Worm (Caenorhabditis elegans) whole organism, early embryonic: ENCODE data around the gene C38C5.1.

Source experiments
- B0310.2 ChIP-seq: sonication (generic microtip); optimal IDR thresholded peaks from 2 replicates; lab custom pipeline; 2016; ENCODE audit warnings: mild to moderate bottlenecking, missing genetic modification characterization, missing compliant biosample characterization
- F13C5.2 ChIP-seq: sonication (generic microtip); optimal IDR thresholded peaks from 2 replicates; lab custom pipeline; 2017; ENCODE audit warnings: mild to moderate bottlenecking, missing genetic modification characterization, inconsistent platforms, missing compliant biosample characterization
- aly-1 ChIP-seq: sonication (generic microtip); optimal IDR thresholded peaks from 2 replicates; lab custom pipeline; 2016; ENCODE audit warnings: missing genetic modification characterization, missing compliant biosample characterization
- ama-1 ChIP-seq: fragments of 150-350 bp; optimal IDR thresholded peaks from 2 replicates; lab custom pipeline; 2014
- ceh-13 ChIP-seq: fragments of 200-800 bp; sonication (Bioruptor generic); optimal IDR thresholded peaks from 2 replicates; lab custom pipeline; 2018; ENCODE audit warnings: mild to moderate bottlenecking, missing genetic modification characterization, missing compliant biosample characterization
- ceh-36 ChIP-seq: sonication (generic microtip); optimal IDR thresholded peaks from 2 replicates; lab custom pipeline; 2016; ENCODE audit warnings: missing genetic modification characterization, inconsistent platforms, missing compliant biosample characterization
- ets-7 ChIP-seq: sonication (generic microtip); optimal IDR thresholded peaks from 2 replicates; lab custom pipeline; 2016; ENCODE audit warnings: missing genotype, missing genetic modification characterization, missing compliant biosample characterization
- flt-1 ChIP-seq: fragments of 200-800 bp; sonication (Bioruptor generic); IDR thresholded peaks from 2 replicates; pipeline ENCODE4 v1.3.6; 2022; ENCODE audit warnings: missing genetic modification characterization, missing compliant biosample characterization
- hmbx-1 ChIP-seq: sonication (generic microtip); optimal IDR thresholded peaks from 2 replicates; lab custom pipeline; 2016; ENCODE audit warnings: mild to moderate bottlenecking, missing genetic modification characterization, missing compliant biosample characterization
- hmg-4 ChIP-seq: fragments of 200-800 bp; sonication (Bioruptor generic); optimal IDR thresholded peaks from 2 replicates; lab custom pipeline; 2018; ENCODE audit warnings: mild to moderate bottlenecking, missing genetic modification characterization, missing compliant biosample characterization
- hnd-1 ChIP-seq: sonication (generic microtip); optimal IDR thresholded peaks from 2 replicates; lab custom pipeline; 2016; ENCODE audit warnings: missing genetic modification characterization, missing compliant biosample characterization
- pes-1 ChIP-seq: fragments of 200-800 bp; sonication (Bioruptor generic); IDR thresholded peaks from 2 replicates; pipeline ENCODE4 v1.3.6; 2022; ENCODE audit warnings: missing genetic modification reagents, missing genetic modification characterization, missing compliant biosample characterization
- scrt-1 ChIP-seq: fragments of 200-800 bp; sonication (Bioruptor generic); IDR thresholded peaks from 2 replicates; pipeline ENCODE4 v1.3.6; 2022; ENCODE audit warnings: missing genetic modification characterization, missing compliant biosample characterization
- sea-1 ChIP-seq: fragments of 200-800 bp; sonication (Bioruptor generic); conservative IDR thresholded peaks from 2 replicates; pipeline ENCODE4 v1.3.6; 2022; ENCODE audit warnings: missing genetic modification characterization, missing compliant biosample characterization
- tbx-11 ChIP-seq: fragments of 200-800 bp; sonication (Bioruptor generic); IDR thresholded peaks from 2 replicates; pipeline ENCODE4 v1.3.6; 2022; ENCODE audit warnings: missing genetic modification characterization, missing compliant biosample characterization
- tbx-37 ChIP-seq: fragments of 200-800 bp; sonication (Bioruptor generic); conservative IDR thresholded peaks from 2 replicates; pipeline ENCODE4 v1.3.6; 2022; ENCODE audit warnings: missing genetic modification reagents, missing genetic modification characterization, missing compliant biosample characterization
- tra-4 ChIP-seq: sonication (generic microtip); optimal IDR thresholded peaks from 2 replicates; lab custom pipeline; 2017; ENCODE audit warnings: missing genetic modification characterization, missing compliant biosample characterization

The C38C5.1 gene

DNA sequence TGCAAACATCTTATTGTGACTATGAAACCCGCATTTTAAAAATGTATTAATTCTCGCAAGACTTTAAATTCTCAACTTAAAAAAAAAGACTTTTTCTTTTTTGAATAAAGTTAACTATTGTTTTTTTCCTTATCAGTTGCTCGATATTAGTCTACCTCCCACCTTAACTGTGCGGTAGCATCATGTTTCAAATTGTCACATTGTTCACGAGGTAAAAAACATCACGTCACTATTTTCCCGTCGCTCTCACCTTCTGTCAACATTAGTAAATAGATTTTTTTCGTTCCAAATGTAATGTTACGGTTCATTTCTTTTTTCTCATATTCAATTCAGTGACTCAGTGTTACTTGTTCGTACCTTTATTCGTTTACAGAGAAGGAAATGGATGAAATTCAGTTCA is 41.5 kb upstream of the C38C5.1 start:
- TF ChIP-seq ceh-13 (GFP tag; lab: Kevin White, UChicago): no peak
- TF ChIP-seq aly-1 (tag; lab: Kevin White, UChicago): no peak
- TF ChIP-seq flt-1: no peak
- no peak for TF ChIP-seq tra-4 (tag; lab: Kevin White, UChicago)
- TF ChIP-seq hnd-1: no peak
- TF ChIP-seq B0310.2: no peak
- TF ChIP-seq tbx-37 (GFP tag; lab: Robert Waterston, UW): no peak
- no peak for TF ChIP-seq pes-1 (GFP tag; lab: Robert Waterston, UW)
- TF ChIP-seq F13C5.2 (tag; lab: Kevin White, UChicago): no peak

DNA sequence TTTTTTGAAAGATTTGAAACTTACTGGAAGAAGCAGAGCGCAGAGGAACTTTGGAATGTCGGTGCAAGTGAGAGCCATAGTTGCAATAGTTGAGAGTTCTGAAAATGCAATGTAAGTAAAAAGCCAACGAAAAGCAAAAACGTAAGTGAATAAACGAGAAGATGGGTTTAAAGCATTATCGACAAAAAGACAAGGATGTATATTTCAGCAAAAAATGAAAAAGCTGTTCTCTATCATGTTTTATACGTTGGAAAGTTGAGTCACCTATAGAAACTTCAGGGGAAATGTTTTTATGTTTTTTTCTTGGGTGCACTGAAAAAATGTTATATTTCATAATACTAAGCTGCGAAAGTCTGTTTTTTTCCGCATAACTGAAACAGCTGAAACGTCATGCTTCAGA is 40.8 kb upstream of the C38C5.1 start, which contains the start of gene T23F2.5:
T23F2.5 (minus strand) TSS at position 101 of the 400 bp plus-strand sequence.
- TF ChIP-seq hmg-4 (GFP tag; lab: Kevin White, UChicago) (no peak), hmbx-1 (no peak), flt-1 (no peak), tra-4 (tag; lab: Kevin White, UChicago) (no peak), hnd-1 (no peak), sea-1 (GFP tag; lab: Robert Waterston, UW) (no peak), tbx-11 (no peak), F13C5.2 (tag; lab: Kevin White, UChicago) (no peak), ceh-13 (GFP tag; lab: Kevin White, UChicago) (no peak)

DNA sequence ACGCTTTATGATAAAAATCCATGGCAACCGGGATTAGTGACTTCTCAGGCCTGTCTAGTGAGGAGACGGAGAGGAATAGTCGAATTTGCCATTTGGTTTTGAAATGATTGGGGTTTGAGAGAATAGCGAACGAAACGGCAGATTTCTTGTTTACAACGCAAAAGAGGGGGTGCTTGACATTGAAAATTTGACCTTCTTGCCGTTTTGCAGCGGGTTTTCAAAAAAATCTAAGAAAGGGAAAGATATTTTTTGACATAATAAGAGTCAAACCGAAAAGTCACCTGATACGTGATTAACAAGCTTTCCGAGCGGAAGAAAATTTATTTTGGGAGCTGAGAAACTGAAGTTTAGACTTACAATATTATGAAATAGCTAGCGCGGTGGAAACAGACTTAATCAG is 40.0 kb upstream of the C38C5.1 start:
- no peak for TF ChIP-seq F13C5.2 (tag; lab: Kevin White, UChicago)
- TF ChIP-seq hnd-1: no peak
- no peak for TF ChIP-seq tbx-37 (GFP tag; lab: Robert Waterston, UW)
- TF ChIP-seq tra-4 (tag; lab: Kevin White, UChicago): no peak
- TF ChIP-seq ama-1: no peak
- TF ChIP-seq sea-1 (GFP tag; lab: Robert Waterston, UW): no peak
- TF ChIP-seq hmbx-1: no peak
- TF ChIP-seq flt-1: no peak

DNA sequence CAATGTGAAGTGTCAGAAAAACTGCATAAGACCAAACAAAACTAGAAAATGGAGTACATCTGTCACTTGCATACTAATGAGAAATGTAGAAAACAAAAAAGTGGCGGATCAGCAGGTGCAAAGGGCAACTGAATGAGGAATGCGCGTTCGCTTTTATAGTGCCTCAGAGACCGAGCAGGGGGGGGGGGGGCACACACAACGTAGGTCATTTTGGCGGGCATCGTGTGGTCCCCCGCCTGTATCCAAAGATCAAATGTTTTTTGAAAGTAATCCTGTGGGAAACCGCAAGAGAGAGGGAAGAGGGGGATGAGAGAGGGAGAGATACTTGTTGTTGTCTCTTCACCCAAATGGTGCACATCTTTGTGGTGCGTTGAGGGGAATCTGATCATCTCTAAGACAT is 39.5 kb upstream of the C38C5.1 start:
- peak; percentile 30 for TF ChIP-seq aly-1 (tag; lab: Kevin White, UChicago)
- no peak for TF ChIP-seq ama-1
- TF ChIP-seq B0310.2: no peak
- no peak for TF ChIP-seq tbx-37 (GFP tag; lab: Robert Waterston, UW)
- TF ChIP-seq pes-1 (GFP tag; lab: Robert Waterston, UW): 0 out of 2 replicates have a peak, but pooled peaks have one; percentile 22
- peak; percentile 65; the same call in 1 of the 2 replicates for TF ChIP-seq sea-1 (GFP tag; lab: Robert Waterston, UW)
- peak; percentile 82 for TF ChIP-seq hmg-4 (GFP tag; lab: Kevin White, UChicago)
- TF ChIP-seq tbx-11: 0 out of 2 replicates have a peak, but pooled peaks have one; percentile 11
- TF ChIP-seq scrt-1 (GFP tag; lab: Robert Waterston, UW): no peak
- TF ChIP-seq ceh-13 (GFP tag; lab: Kevin White, UChicago): no peak
- no peak for TF ChIP-seq tra-4 (tag; lab: Kevin White, UChicago)
- no peak for TF ChIP-seq ceh-36 (tag; lab: Kevin White, UChicago)
- no peak for TF ChIP-seq hnd-1

DNA sequence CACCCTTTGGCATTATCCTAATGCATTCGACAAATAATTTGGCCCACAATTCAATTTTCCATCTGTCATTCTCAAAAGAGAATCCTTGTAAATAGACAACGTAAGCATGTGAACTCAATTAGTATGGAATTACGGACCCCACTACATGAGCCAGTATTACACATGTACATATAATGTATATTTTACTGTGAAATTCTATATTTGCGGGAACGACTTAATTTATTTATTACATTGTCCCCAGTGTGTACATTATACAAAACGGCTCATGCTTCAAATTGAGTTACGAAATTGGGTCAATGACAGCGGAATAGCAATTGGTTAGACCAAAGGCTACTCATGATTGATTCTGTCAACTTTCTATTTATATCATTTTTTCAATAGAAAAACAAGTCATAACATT is 38.3 kb upstream of the C38C5.1 start:
- TF ChIP-seq tbx-37 (GFP tag; lab: Robert Waterston, UW): no peak
- no peak for TF ChIP-seq scrt-1 (GFP tag; lab: Robert Waterston, UW)
- no peak for TF ChIP-seq hnd-1
- TF ChIP-seq tbx-11: no peak
- no peak for TF ChIP-seq aly-1 (tag; lab: Kevin White, UChicago)
- no peak for TF ChIP-seq ceh-13 (GFP tag; lab: Kevin White, UChicago)
- TF ChIP-seq pes-1 (GFP tag; lab: Robert Waterston, UW): no peak

DNA sequence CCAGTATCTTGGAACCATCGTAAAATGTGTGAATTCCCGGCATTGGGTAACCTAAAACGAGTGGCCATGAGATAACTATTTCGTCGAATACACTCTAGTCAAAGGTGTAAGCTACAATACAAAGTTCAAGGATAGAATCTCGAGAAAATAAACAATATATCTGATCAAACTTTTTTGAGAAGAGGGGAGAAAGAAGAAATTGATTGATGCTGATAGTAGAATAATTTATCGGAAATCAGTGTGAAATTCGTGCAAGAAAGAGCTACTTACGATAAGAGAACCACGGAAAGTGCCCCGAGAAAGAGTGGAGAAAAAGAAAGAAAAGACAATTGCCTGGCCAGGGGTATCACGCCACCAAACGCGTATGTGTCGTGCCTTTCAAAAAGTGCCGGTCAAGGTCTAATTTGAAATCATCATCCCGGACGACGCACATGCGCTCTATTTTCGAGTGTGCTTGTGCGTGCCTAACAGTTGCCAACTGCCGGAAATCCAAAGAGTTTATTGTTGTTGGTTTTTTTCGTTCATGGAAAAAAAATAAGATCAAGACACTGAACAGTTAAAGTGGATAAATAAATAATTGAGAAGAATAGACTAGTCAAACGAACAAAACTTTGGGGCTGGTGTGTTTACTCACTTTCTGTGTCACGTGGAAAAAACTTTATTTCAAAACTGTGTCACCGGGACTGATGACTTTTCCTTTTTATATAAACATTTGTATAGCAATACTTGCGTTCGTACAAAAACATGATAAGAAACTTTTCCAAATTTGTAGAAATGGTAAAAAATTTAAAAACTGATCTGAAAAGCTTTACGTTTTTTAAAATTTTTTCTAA is 34.9 kb upstream of the C38C5.1 start, which contains the start of gene mboa-3:
mboa-3 (minus strand) TSS at position 51 of the 833 bp plus-strand sequence.
- no peak for TF ChIP-seq flt-1
- no peak for TF ChIP-seq pes-1 (GFP tag; lab: Robert Waterston, UW)
- TF ChIP-seq hmbx-1: no peak
- no peak for TF ChIP-seq tbx-37 (GFP tag; lab: Robert Waterston, UW)
- no peak for TF ChIP-seq scrt-1 (GFP tag; lab: Robert Waterston, UW)

DNA sequence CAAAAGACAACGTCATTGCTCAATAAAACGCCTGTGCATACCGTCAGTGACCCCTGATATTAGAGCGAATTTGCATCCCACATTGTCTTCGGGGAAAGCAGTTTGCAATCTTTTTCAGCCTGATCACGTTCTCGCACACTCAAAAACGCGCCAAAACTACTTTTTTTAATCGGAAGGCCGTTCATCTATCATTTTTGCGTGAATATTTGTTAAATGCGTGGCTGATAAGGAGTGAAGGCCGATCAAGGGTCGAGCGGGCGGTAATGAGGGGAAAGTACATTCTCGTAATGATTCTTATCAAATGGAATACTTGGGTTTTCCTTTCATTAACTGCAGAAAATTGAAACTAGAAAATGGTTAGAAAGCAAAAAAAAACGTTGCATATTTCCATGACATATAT is 33.6 kb upstream of the C38C5.1 start:
- TF ChIP-seq ama-1 (no peak), aly-1 (tag; lab: Kevin White, UChicago) (no peak), hmg-4 (GFP tag; lab: Kevin White, UChicago) (no peak), tbx-37 (GFP tag; lab: Robert Waterston, UW) (no peak), hnd-1 (no peak), hmbx-1 (no peak), B0310.2 (no peak), scrt-1 (GFP tag; lab: Robert Waterston, UW) (no peak)

DNA sequence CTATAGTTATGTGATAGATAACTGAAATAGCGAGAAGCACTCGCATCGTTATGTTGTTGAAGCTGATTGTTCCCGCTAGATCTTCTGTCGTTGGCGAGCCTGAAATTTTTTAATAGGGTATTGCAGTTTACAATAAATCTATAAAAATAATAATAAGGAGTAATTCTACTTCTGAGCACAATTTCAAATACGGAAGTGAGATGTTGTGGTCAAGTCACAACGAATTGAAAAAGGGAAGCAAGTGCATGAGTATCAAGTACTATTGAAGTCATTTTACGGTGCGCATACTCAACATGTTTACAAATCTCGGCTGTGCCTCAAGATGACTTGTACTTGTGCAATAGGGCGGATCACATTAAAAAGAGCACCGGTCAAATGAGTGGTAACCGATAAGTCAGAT is 19.4 kb upstream of the C38C5.1 start, which contains the start of gene lgx-1:
lgx-1 (minus strand) TSS at position 101 of the 400 bp plus-strand sequence.
- TF ChIP-seq tbx-37 (GFP tag; lab: Robert Waterston, UW): no peak
- TF ChIP-seq hnd-1: no peak
- TF ChIP-seq scrt-1 (GFP tag; lab: Robert Waterston, UW): no peak
- TF ChIP-seq F13C5.2 (tag; lab: Kevin White, UChicago): no peak
- no peak for TF ChIP-seq hmg-4 (GFP tag; lab: Kevin White, UChicago)
- no peak for TF ChIP-seq hmbx-1
- TF ChIP-seq B0310.2: no peak
- no peak for TF ChIP-seq sea-1 (GFP tag; lab: Robert Waterston, UW)
- TF ChIP-seq ceh-13 (GFP tag; lab: Kevin White, UChicago): no peak
- TF ChIP-seq flt-1: no peak
- TF ChIP-seq ets-7 (tag; lab: Kevin White, UChicago): no peak
- TF ChIP-seq ama-1: no peak
- no peak for TF ChIP-seq pes-1 (GFP tag; lab: Robert Waterston, UW)
- TF ChIP-seq aly-1 (tag; lab: Kevin White, UChicago): no peak
- no peak for TF ChIP-seq tra-4 (tag; lab: Kevin White, UChicago)
- no peak for TF ChIP-seq ceh-36 (tag; lab: Kevin White, UChicago)
- no peak for TF ChIP-seq tbx-11
